Worm (Caenorhabditis elegans): ENCODE data around the gene C45B2.6.
A peak's percentile ranks its signal among the peaks of the same experiment; 100 is the strongest.

C45B2.6 gene

DNA sequence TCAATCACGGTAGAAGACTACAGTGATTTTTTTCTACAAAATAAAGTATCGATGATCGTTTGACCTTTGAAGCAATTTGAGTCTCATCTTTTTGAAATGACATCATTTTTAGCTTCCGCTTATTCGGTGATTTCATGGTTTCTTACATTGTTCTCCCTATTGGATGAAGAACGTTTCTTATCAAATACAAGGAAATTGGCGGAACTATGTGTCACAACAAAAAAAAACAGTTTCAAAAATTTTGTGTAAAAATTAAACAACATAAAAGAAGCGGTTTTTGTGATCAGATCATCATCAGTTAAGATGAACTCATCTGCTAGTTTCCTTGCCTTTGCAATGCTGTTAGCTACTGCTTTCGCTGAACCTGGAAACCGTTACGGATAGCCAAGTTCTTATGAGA is 35.0 kb downstream of the C45B2.6 start, which contains the start of gene C45B2.8:
C45B2.8 (plus strand) TSS at position 301 of the 400 bp plus-strand sequence.
- TF ChIP-seq pag-3 (tag; optimal IDR thresholded peaks at IDR 0.05; ENCODE audit: borderline replicate concordance), result no peak
- no peak for TF ChIP-seq hlh-13 (GFP tag; optimal IDR thresholded peaks at IDR 0.05)
- no peak for TF ChIP-seq fax-1 (tag; optimal IDR thresholded peaks at IDR 0.05)
- no peak for TF ChIP-seq pha-2 (tag; optimal IDR thresholded peaks at IDR 0.05)
- TF ChIP-seq ceh-48 (tag; optimal IDR thresholded peaks at IDR 0.05), result no peak
- TF ChIP-seq eyg-1 (tag; optimal IDR thresholded peaks at IDR 0.05), result no peak
- no peak for TF ChIP-seq ceh-9 (tag; optimal IDR thresholded peaks at IDR 0.05)
- no peak for TF ChIP-seq hlh-8 (tag; optimal IDR thresholded peaks at IDR 0.05)
- TF ChIP-seq sox-2 (GFP tag; IDR thresholded peaks at IDR 0.05), result no peak
- no peak for TF ChIP-seq unc-55 (GFP tag; optimal IDR thresholded peaks at IDR 0.05)
- no peak for TF ChIP-seq gmeb-2 (tag; optimal IDR thresholded peaks at IDR 0.05)
- TF ChIP-seq ceh-2 (tag; optimal IDR thresholded peaks at IDR 0.05), result no peak

DNA sequence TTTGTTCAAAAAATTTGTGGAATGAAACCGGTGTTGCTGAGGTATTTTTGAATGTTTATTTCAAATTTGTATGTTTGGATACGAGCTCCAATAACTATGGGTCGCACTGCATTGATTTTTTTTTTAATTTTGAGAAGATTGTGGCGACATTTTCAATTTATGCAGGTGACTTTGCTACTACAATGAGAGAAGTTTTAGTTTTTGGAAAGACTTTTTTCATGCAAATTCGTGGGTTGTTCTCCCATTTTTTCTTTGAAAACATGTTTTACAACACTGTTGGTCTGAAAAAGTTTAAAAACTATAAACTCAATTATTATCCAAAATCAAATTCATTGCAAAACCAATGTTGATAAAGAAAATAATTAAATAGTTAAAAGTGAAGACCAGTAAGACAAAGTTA is 36.0 kb downstream of the C45B2.6 start:
- no peak for TF ChIP-seq tbx-7 (tag; optimal IDR thresholded peaks at IDR 0.05)
- TF ChIP-seq ama-1 (optimal IDR thresholded peaks at IDR 0.05), result no peak
- TF ChIP-seq Y22D7AL.16 (tag; optimal IDR thresholded peaks at IDR 0.05), result no peak
- TF ChIP-seq zip-5 (tag; optimal IDR thresholded peaks at IDR 0.05), result no peak
- no peak for TF ChIP-seq fkh-6 (tag; optimal IDR thresholded peaks at IDR 0.05)
- TF ChIP-seq C38D4.7 (GFP tag; optimal IDR thresholded peaks at IDR 0.05), result no peak
- no peak for TF ChIP-seq mec-3 (tag; optimal IDR thresholded peaks at IDR 0.05; ENCODE audit: borderline replicate concordance)
- no peak for TF ChIP-seq odd-2 (tag; optimal IDR thresholded peaks at IDR 0.05)
- TF ChIP-seq eyg-1 (tag; optimal IDR thresholded peaks at IDR 0.05), result no peak

DNA sequence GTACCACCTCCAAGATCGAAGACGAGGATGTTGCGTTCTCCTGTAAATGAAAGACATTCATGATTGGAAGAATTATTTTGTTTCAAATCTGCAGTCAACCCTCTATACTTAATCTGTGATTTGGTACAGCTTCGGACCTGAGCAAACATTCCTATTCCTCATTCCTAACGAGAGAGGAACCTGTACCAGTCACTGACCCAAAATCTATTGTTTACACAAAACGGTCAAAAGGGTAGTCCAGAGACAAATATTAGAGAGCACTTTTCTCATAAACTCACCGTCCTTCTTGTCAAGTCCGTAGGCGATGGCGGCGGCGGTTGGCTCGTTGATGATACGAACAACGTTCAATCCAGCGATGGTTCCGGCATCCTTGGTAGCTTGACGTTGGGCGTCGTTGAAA is 38.1 kb downstream of the C45B2.6 start:
- TF ChIP-seq hlh-8 (tag; optimal IDR thresholded peaks at IDR 0.05) (no peak), unc-86 (tag; optimal IDR thresholded peaks at IDR 0.05) (no peak), rnt-1 (tag; optimal IDR thresholded peaks at IDR 0.05) (no peak), npax-4 (tag; optimal IDR thresholded peaks at IDR 0.05) (no peak), hlh-6 (tag; optimal IDR thresholded peaks at IDR 0.05) (no peak), dmd-4 (tag; optimal IDR thresholded peaks at IDR 0.05; ENCODE audit: borderline replicate concordance) (no peak), ahr-1 (tag; optimal IDR thresholded peaks at IDR 0.05) (no peak), che-1 (tag; optimal IDR thresholded peaks at IDR 0.05) (no peak), F13H6.1 (tag; optimal IDR thresholded peaks at IDR 0.05) (no peak), pqm-1 (tag; optimal IDR thresholded peaks at IDR 0.05) (no peak), pha-4 (tag; optimal IDR thresholded peaks at IDR 0.05) (no peak), elt-2 (tag; optimal IDR thresholded peaks at IDR 0.05) (no peak)

- TF ChIP-seq ets-4 (tag; optimal IDR thresholded peaks at IDR 0.05) (peak; percentile 84), ceh-31 (tag; optimal IDR thresholded peaks at IDR 0.05) (peak; percentile 90), unc-42 (tag; optimal IDR thresholded peaks at IDR 0.05) (peak; percentile 79), che-1 (tag; optimal IDR thresholded peaks at IDR 0.05) (peak; percentile 2), hlh-13 (GFP tag; optimal IDR thresholded peaks at IDR 0.05) (no peak), dmd-4 (tag; optimal IDR thresholded peaks at IDR 0.05; ENCODE audit: borderline replicate concordance) (no peak), ref-2 (tag; optimal IDR thresholded peaks at IDR 0.05) (peak; percentile 97), tbx-7 (tag; optimal IDR thresholded peaks at IDR 0.05) (peak; percentile 66), sox-4 (tag; optimal IDR thresholded peaks at IDR 0.05) (no peak), syd-9 (tag; optimal IDR thresholded peaks at IDR 0.05) (peak; percentile 71), nhr-11 (tag; optimal IDR thresholded peaks at IDR 0.05) (no peak), unc-55 (GFP tag; optimal IDR thresholded peaks at IDR 0.05) (peak; percentile 91), C38D4.7 (GFP tag; optimal IDR thresholded peaks at IDR 0.05) (no peak), unc-86 (tag; optimal IDR thresholded peaks at IDR 0.05) (peak; percentile 1), mec-3 (tag; optimal IDR thresholded peaks at IDR 0.05; ENCODE audit: borderline replicate concordance) (no peak), T23F11.4 (GFP tag; optimal IDR thresholded peaks at IDR 0.05) (peak; percentile 86), ceh-6 (GFP tag; optimal IDR thresholded peaks at IDR 0.05) (peak; percentile 4), pag-3 (tag; optimal IDR thresholded peaks at IDR 0.05; ENCODE audit: borderline replicate concordance) (no peak), ceh-30 (tag; optimal IDR thresholded peaks at IDR 0.05) (peak; percentile 59), Y22D7AL.16 (tag; optimal IDR thresholded peaks at IDR 0.05) (no peak), elt-2 (tag; optimal IDR thresholded peaks at IDR 0.05) (peak; percentile 81), ceh-19 (GFP tag; optimal IDR thresholded peaks at IDR 0.05) (peak; percentile 50), zip-5 (tag; optimal IDR thresholded peaks at IDR 0.05) (no peak), dve-1 (tag; optimal IDR thresholded peaks at IDR 0.05) (peak; percentile 55), pax-1 (tag; optimal IDR thresholded peaks at IDR 0.05) (peak; percentile 10), nfya-1 (tag; optimal IDR thresholded peaks at IDR 0.05) (peak; percentile 100), eyg-1 (tag; optimal IDR thresholded peaks at IDR 0.05) (peak; percentile 67), ttx-3 (tag; optimal IDR thresholded peaks at IDR 0.05) (no peak), hlh-30 (tag; optimal IDR thresholded peaks at IDR 0.05; ENCODE audit: insufficient read depth) (peak; percentile 85)
Measured at ce11 chrX:6091967-6092366, 39.3 kb downstream of the C45B2.6 start, which contains the start of gene hsp-3. hsp-3 (minus strand) TSS chrX:6092124.
